Fruit fly (Drosophila melanogaster) whole organism, embryonic: Measurements from ENCODE around the gene CG32117.

Experiments used
- Atf3 ChIP-seq: fragments of 200-800 bp; sonication (Bioruptor generic); optimal IDR thresholded peaks from 3 replicates; lab custom pipeline; 2016; ENCODE audit warnings: missing biosample characterization, missing genetic modification characterization
- B-H1 ChIP-seq: fragments of 200-800 bp; sonication (Bioruptor generic); IDR thresholded peaks from 3 replicates; pipeline ENCODE4 v1.3.6; 2022; ENCODE audit warnings: missing biosample characterization, missing genetic modification characterization
- CG10274 ChIP-seq: fragments of 200-800 bp; sonication (Bioruptor generic); optimal IDR thresholded peaks from 3 replicates; lab custom pipeline; 2017; ENCODE audit warnings: missing biosample characterization, mild to moderate bottlenecking, missing genetic modification characterization
- CG11696 ChIP-seq: fragments of 200-800 bp; sonication (Bioruptor generic); IDR thresholded peaks from 2 replicates; pipeline ENCODE4 v1.3.6; 2022; ENCODE audit warnings: missing biosample characterization, missing genetic modification characterization
- CG12299 ChIP-seq: fragments of 200-800 bp; sonication (Bioruptor generic); optimal IDR thresholded peaks from 2 replicates; lab custom pipeline; 2018; ENCODE audit warnings: missing biosample characterization, mild to moderate bottlenecking, missing genetic modification characterization
- CG13296 ChIP-seq: fragments of 200-800 bp; sonication (Bioruptor generic); optimal IDR thresholded peaks from 3 replicates; lab custom pipeline; 2018; ENCODE audit warnings: missing biosample characterization, mild to moderate bottlenecking, missing genetic modification characterization
- CG15696 ChIP-seq: fragments of 200-800 bp; sonication (Bioruptor generic); optimal IDR thresholded peaks from 2 replicates; lab custom pipeline; 2019; ENCODE audit warnings: missing biosample characterization, mild to moderate bottlenecking, missing genetic modification characterization, moderate library complexity
- CG17359 ChIP-seq: fragments of 200-800 bp; sonication (Bioruptor generic); optimal IDR thresholded peaks from 3 replicates; lab custom pipeline; 2018; ENCODE audit warnings: missing biosample characterization, mild to moderate bottlenecking, missing genetic modification characterization, moderate library complexity
- CG1792 ChIP-seq: fragments of 200-800 bp; sonication (Bioruptor generic); optimal IDR thresholded peaks from 2 replicates; lab custom pipeline; 2016; ENCODE audit warnings: missing biosample characterization, missing genetic modification characterization
- CG18011 ChIP-seq: fragments of 200-800 bp; sonication (Bioruptor generic); optimal IDR thresholded peaks from 2 replicates; lab custom pipeline; 2017; ENCODE audit warnings: missing biosample characterization, missing genetic modification characterization, mild to moderate bottlenecking, moderate library complexity, missing genotype
- CG2116 ChIP-seq: fragments of 200-800 bp; sonication (Bioruptor generic); optimal IDR thresholded peaks from 3 replicates; lab custom pipeline; 2018; ENCODE audit warnings: missing biosample characterization, mild to moderate bottlenecking, missing genetic modification characterization
- CG2202 ChIP-seq: fragments of 200-800 bp; sonication (Bioruptor generic); optimal IDR thresholded peaks from 2 replicates; lab custom pipeline; 2018; ENCODE audit warnings: missing biosample characterization, mild to moderate bottlenecking, missing genetic modification characterization
- CG32772 ChIP-seq: fragments of 200-800 bp; sonication (Bioruptor generic); IDR thresholded peaks from 2 replicates; pipeline ENCODE4 v1.3.6; 2022; ENCODE audit warnings: missing biosample characterization, missing genetic modification characterization
- CG34422 ChIP-seq: fragments of 200-800 bp; sonication (Bioruptor generic); IDR thresholded peaks from 3 replicates; pipeline ENCODE4 v1.3.6; 2022; ENCODE audit warnings: missing biosample characterization, missing genetic modification characterization
- CG3838 ChIP-seq: fragments of 200-800 bp; sonication (Bioruptor generic); optimal IDR thresholded peaks from 3 replicates; lab custom pipeline; 2016; ENCODE audit warnings: missing biosample characterization, missing genetic modification characterization
- CG42726 ChIP-seq: fragments of 200-800 bp; sonication (Bioruptor generic); IDR thresholded peaks from 2 replicates; pipeline ENCODE4 v1.3.6; 2022; ENCODE audit warnings: missing biosample characterization, missing genetic modification characterization; ENCODE audit not compliant: partially characterized antibody
- CG5245 ChIP-seq: fragments of 200-800 bp; sonication (Bioruptor generic); optimal IDR thresholded peaks from 3 replicates; lab custom pipeline; 2016; ENCODE audit warnings: missing biosample characterization, missing genetic modification characterization
- CG6791 ChIP-seq: fragments of 200-800 bp; sonication (Bioruptor generic); IDR thresholded peaks from 3 replicates; pipeline ENCODE4 v1.3.6; 2022; ENCODE audit warnings: missing biosample characterization, missing genetic modification characterization; ENCODE audit not compliant: partially characterized antibody
- CG8765 ChIP-seq: fragments of 200-800 bp; sonication (Bioruptor generic); IDR thresholded peaks from 2 replicates; pipeline ENCODE4 v1.3.6; 2022; ENCODE audit warnings: missing biosample characterization, missing genetic modification characterization
- CG9797 ChIP-seq: fragments of 200-800 bp; sonication (Bioruptor generic); optimal IDR thresholded peaks from 3 replicates; lab custom pipeline; 2018; ENCODE audit warnings: missing biosample characterization, mild to moderate bottlenecking, missing genetic modification characterization
- D19A ChIP-seq: fragments of 200-800 bp; optimal IDR thresholded peaks from 3 replicates; lab custom pipeline; 2019; ENCODE audit warnings: missing biosample characterization, mild to moderate bottlenecking, missing genetic modification characterization, moderate library complexity
- Dll ChIP-seq: fragments of 200-800 bp; sonication (Bioruptor generic); IDR thresholded peaks from 4 replicates; pipeline ENCODE4 v1.3.6; 2022; ENCODE audit warnings: missing biosample characterization, missing genetic modification characterization; ENCODE audit not compliant: partially characterized antibody
- Ets65A ChIP-seq: fragments of 200-800 bp; sonication (Bioruptor generic); peaks from one replicate; lab custom pipeline; 2016; ENCODE audit warnings: missing biosample characterization, missing genetic modification characterization
- Ets97D ChIP-seq: fragments of 200-800 bp; sonication (Bioruptor generic); optimal IDR thresholded peaks from 3 replicates; lab custom pipeline; 2016; ENCODE audit warnings: missing biosample characterization, missing genetic modification characterization
- Hand ChIP-seq: fragments of 200-800 bp; sonication (Bioruptor generic); optimal IDR thresholded peaks from 2 replicates; lab custom pipeline; 2017; ENCODE audit warnings: mild to moderate bottlenecking, missing biosample characterization, missing genetic modification reagents, missing genetic modification characterization
- Hmx ChIP-seq: fragments of 200-800 bp; sonication (Bioruptor generic); optimal IDR thresholded peaks from 2 replicates; lab custom pipeline; 2016; ENCODE audit warnings: missing biosample characterization, missing genetic modification characterization
- Hr3 ChIP-seq: fragments of 200-800 bp; sonication (Bioruptor generic); optimal IDR thresholded peaks from 3 replicates; lab custom pipeline; 2016; ENCODE audit warnings: missing biosample characterization, missing genetic modification characterization
- Hr51 ChIP-seq, 2 experiments: fragments of 200-800 bp; sonication (Bioruptor generic); optimal IDR thresholded peaks; 2 replicates in 1 of 2; 3 replicates in 1 of 2; lab custom pipeline; 2016 to 2018; ENCODE audit warnings: missing biosample characterization in 2 of 2, missing genetic modification characterization in 2 of 2, mild to moderate bottlenecking in 1 of 2, moderate library complexity in 1 of 2
- Hsf ChIP-seq: fragments of 200-800 bp; sonication (Bioruptor generic); optimal IDR thresholded peaks from 3 replicates; lab custom pipeline; 2016; ENCODE audit warnings: missing biosample characterization, missing genetic modification characterization
- Jarid2 ChIP-seq: fragments of 200-800 bp; sonication (Bioruptor generic); optimal IDR thresholded peaks from 3 replicates; lab custom pipeline; 2017; ENCODE audit warnings: mild to moderate bottlenecking, missing biosample characterization, missing genetic modification reagents, missing genetic modification characterization
- Mad ChIP-seq: fragments of 200-800 bp; sonication (Bioruptor generic); optimal IDR thresholded peaks from 2 replicates; lab custom pipeline; 2016; ENCODE audit warnings: missing biosample characterization, missing genetic modification characterization
- Sox100B ChIP-seq: fragments of 200-800 bp; sonication (Bioruptor generic); optimal IDR thresholded peaks from 3 replicates; lab custom pipeline; 2018; ENCODE audit warnings: missing biosample characterization, mild to moderate bottlenecking, missing genetic modification characterization
- Usf ChIP-seq: fragments of 200-800 bp; sonication (Bioruptor generic); optimal IDR thresholded peaks from 2 replicates; lab custom pipeline; 2017; ENCODE audit warnings: missing genotype, missing biosample characterization, missing genetic modification characterization
- amos ChIP-seq: fragments of 200-800 bp; sonication (Bioruptor generic); IDR thresholded peaks from 2 replicates; pipeline ENCODE4 v1.3.6; 2022; ENCODE audit warnings: missing biosample characterization, missing genetic modification characterization; ENCODE audit not compliant: partially characterized antibody
- ash1 ChIP-seq: fragments of 200-800 bp; sonication (Bioruptor generic); optimal IDR thresholded peaks from 2 replicates; lab custom pipeline; 2018; ENCODE audit warnings: missing biosample characterization, mild to moderate bottlenecking, missing genetic modification characterization
- bbx ChIP-seq: fragments of 200-800 bp; sonication (Bioruptor generic); IDR thresholded peaks from 2 replicates; pipeline ENCODE4 v1.3.6; 2022; ENCODE audit warnings: missing biosample characterization, missing genetic modification characterization; ENCODE audit not compliant: partially characterized antibody
- corto ChIP-seq: fragments of 200-800 bp; sonication (Bioruptor generic); optimal IDR thresholded peaks from 2 replicates; lab custom pipeline; 2016; ENCODE audit warnings: missing biosample characterization, mild to moderate bottlenecking, missing genetic modification characterization, moderate library complexity
- grau ChIP-seq: fragments of 200-800 bp; optimal IDR thresholded peaks from 3 replicates; lab custom pipeline; 2019; ENCODE audit warnings: missing biosample characterization, mild to moderate bottlenecking, missing genetic modification characterization, moderate library complexity
- gsb ChIP-seq: fragments of 200-800 bp; sonication (Bioruptor generic); IDR thresholded peaks from 2 replicates; pipeline ENCODE4 v1.3.6; 2022; ENCODE audit warnings: missing biosample characterization, missing genetic modification characterization
- luna ChIP-seq: fragments of 200-800 bp; sonication (Bioruptor generic); optimal IDR thresholded peaks from 2 replicates; lab custom pipeline; 2016; ENCODE audit warnings: missing biosample characterization, missing genetic modification characterization
- maf-S ChIP-seq: fragments of 200-800 bp; sonication (Bioruptor generic); optimal IDR thresholded peaks from 2 replicates; lab custom pipeline; 2016; ENCODE audit warnings: missing biosample characterization, missing genetic modification characterization
- nerfin-1 ChIP-seq: fragments of 200-800 bp; sonication (Bioruptor generic); optimal IDR thresholded peaks from 3 replicates; lab custom pipeline; 2019; ENCODE audit warnings: missing biosample characterization, mild to moderate bottlenecking, missing genetic modification characterization, moderate library complexity
- ranshi ChIP-seq: fragments of 200-800 bp; sonication (Bioruptor generic); IDR thresholded peaks from 2 replicates; pipeline ENCODE4 v1.3.6; 2022; ENCODE audit warnings: missing biosample characterization, missing genetic modification characterization
- ro ChIP-seq: fragments of 200-800 bp; sonication (Bioruptor generic); IDR thresholded peaks from 2 replicates; pipeline ENCODE4 v1.3.6; 2022; ENCODE audit warnings: missing biosample characterization, missing genetic modification characterization
- seq ChIP-seq: fragments of 200-800 bp; sonication (Bioruptor generic); IDR thresholded peaks from 2 replicates; pipeline ENCODE4 v1.3.6; 2022; ENCODE audit warnings: missing biosample characterization, missing genetic modification characterization
- slbo ChIP-seq: fragments of 200-800 bp; sonication (Bioruptor generic); IDR thresholded peaks from 2 replicates; pipeline ENCODE4 v1.3.6; 2022; ENCODE audit warnings: missing biosample characterization, missing genetic modification characterization
- slp2 ChIP-seq: fragments of 200-800 bp; sonication (Bioruptor generic); optimal IDR thresholded peaks from 2 replicates; lab custom pipeline; 2016; ENCODE audit warnings: missing biosample characterization, missing genetic modification characterization
- sob ChIP-seq: fragments of 200-800 bp; sonication (Bioruptor generic); IDR thresholded peaks from 2 replicates; pipeline ENCODE4 v1.3.6; 2022; ENCODE audit warnings: missing biosample characterization, missing genetic modification characterization
- tin ChIP-seq: fragments of 200-800 bp; sonication (Bioruptor generic); optimal IDR thresholded peaks from 3 replicates; lab custom pipeline; 2016; ENCODE audit warnings: missing biosample characterization, missing genetic modification characterization
- tio ChIP-seq: fragments of 200-800 bp; sonication (Bioruptor generic); optimal IDR thresholded peaks from 2 replicates; lab custom pipeline; 2017; ENCODE audit warnings: missing biosample characterization, missing genetic modification characterization, inconsistent platforms
- ttk ChIP-seq: fragments of 200-800 bp; sonication (Bioruptor generic); IDR thresholded peaks from 2 replicates; pipeline ENCODE4 v2.1.2; 2022; ENCODE audit warnings: missing biosample characterization, missing genetic modification characterization

CG32117 gene

DNA sequence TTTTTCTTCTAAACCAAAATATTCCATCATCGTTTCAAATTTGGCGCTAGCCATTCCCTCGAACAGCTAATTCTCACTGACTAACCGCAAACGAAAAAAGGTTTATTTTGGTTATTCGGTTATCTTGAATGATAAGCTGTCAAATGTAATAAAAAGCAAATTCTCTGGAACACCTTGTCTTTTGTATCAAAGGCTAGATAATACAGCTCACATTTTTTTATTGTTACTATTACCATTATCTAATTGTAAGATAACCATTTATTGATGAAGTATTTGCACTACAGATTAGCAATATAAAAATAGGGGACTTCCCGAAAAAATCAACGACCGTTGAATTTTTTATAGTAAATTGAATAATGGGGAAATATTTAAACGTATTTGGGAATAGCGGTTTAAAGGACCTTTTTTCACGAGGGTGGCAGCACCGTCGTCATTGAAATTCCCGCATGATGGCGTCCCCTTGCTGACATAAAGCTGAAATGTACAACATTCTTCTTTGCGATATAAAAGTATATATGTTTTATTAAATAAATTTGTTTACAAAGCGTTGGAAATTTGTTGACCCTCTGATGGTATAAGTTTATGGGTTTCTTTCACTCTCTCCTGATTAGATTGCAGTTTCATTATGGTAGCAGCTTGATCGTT, 42.1 kb downstream of the CG32117 start, which contains the start of gene CG32107 (continued):
- no peak for TF ChIP-seq slbo (GFP tag; lab: Robert Waterston, UW)
- no peak for TF ChIP-seq ttk (GFP tag; lab: Robert Waterston, UW)
- peak; percentile 40 for TF ChIP-seq CG2116
- no peak for TF ChIP-seq CG2202 (tag; lab: Kevin White, UChicago)
- no peak for TF ChIP-seq Hr51 (GFP tag; optimal IDR thresholded peaks at IDR 0.05; lab: Kevin White, UChicago)
- no peak for TF ChIP-seq nerfin-1
- TF ChIP-seq Ets65A (GFP tag; lab: Kevin White, UChicago): peak; percentile 30
- no peak for TF ChIP-seq CG34422 (GFP tag; lab: Robert Waterston, UW)
- no peak for TF ChIP-seq ro
- TF ChIP-seq tin (GFP tag; lab: Kevin White, UChicago): no peak
- no peak for TF ChIP-seq Jarid2 (GFP tag; lab: Kevin White, UChicago)
- no peak for TF ChIP-seq CG6791 (GFP tag; lab: Robert Waterston, UW)
- TF ChIP-seq Dll (GFP tag; lab: Robert Waterston, UW): no peak
- TF ChIP-seq CG9797 (GFP tag; lab: Kevin White, UChicago): no peak
- no peak for TF ChIP-seq CG5245 (GFP tag; lab: Kevin White, UChicago)
- no peak for TF ChIP-seq sob (GFP tag; lab: Robert Waterston, UW)
- no peak for TF ChIP-seq CG12299
- TF ChIP-seq CG15696 (tag; lab: Kevin White, UChicago): peak; percentile 42
- no peak for TF ChIP-seq CG17359
- TF ChIP-seq B-H1 (GFP tag; lab: Robert Waterston, UW): no peak
- no peak for TF ChIP-seq grau (tag; lab: Kevin White, UChicago)
- TF ChIP-seq CG3838: no peak
- TF ChIP-seq CG10274 (GFP tag; lab: Kevin White, UChicago): no peak
- TF ChIP-seq Usf: no peak
- TF ChIP-seq amos (GFP tag; lab: Robert Waterston, UW): peak; percentile 36; the same call in 1 of the 2 replicates
- TF ChIP-seq CG1792 (GFP tag; lab: Kevin White, UChicago): no peak
- TF ChIP-seq D19A (tag; lab: Kevin White, UChicago): no peak
- TF ChIP-seq luna (GFP tag; lab: Kevin White, UChicago): no peak
- no peak for TF ChIP-seq Hsf (GFP tag; lab: Kevin White, UChicago)
- no peak for TF ChIP-seq CG8765 (GFP tag; lab: Robert Waterston, UW)
- TF ChIP-seq ash1 (GFP tag; lab: Kevin White, UChicago): no peak
- TF ChIP-seq corto (GFP tag; lab: Kevin White, UChicago): no peak
- no peak for TF ChIP-seq CG13296 (GFP tag; lab: Kevin White, UChicago)
- TF ChIP-seq ranshi (GFP tag; lab: Robert Waterston, UW): no peak
- TF ChIP-seq CG32772 (GFP tag; lab: Robert Waterston, UW): no peak
- TF ChIP-seq CG11696: no peak
- no peak for TF ChIP-seq slp2 (GFP tag; lab: Kevin White, UChicago)
- TF ChIP-seq Hand: no peak
- TF ChIP-seq Hr3 (GFP tag; lab: Kevin White, UChicago): no peak
- no peak for TF ChIP-seq Sox100B
- TF ChIP-seq Ets97D (GFP tag; lab: Kevin White, UChicago): peak; percentile 30
- no peak for TF ChIP-seq gsb (GFP tag; lab: Robert Waterston, UW)
- no peak for TF ChIP-seq CG42726 (GFP tag; lab: Robert Waterston, UW)
- TF ChIP-seq seq (GFP tag; lab: Robert Waterston, UW): no peak
- TF ChIP-seq Mad: no peak
- TF ChIP-seq Hmx (GFP tag; lab: Kevin White, UChicago): no peak
- TF ChIP-seq maf-S (GFP tag; lab: Kevin White, UChicago): no peak
- TF ChIP-seq bbx: no peak
- peak; percentile 96 for TF ChIP-seq CG18011 (GFP tag; lab: Kevin White, UChicago)
- no peak for TF ChIP-seq Atf3
- no peak for TF ChIP-seq tio (GFP tag; lab: Kevin White, UChicago)
